Worm (Caenorhabditis elegans): Measurements from ENCODE around the gene F33A8.7.

F33A8.7 gene

DNA sequence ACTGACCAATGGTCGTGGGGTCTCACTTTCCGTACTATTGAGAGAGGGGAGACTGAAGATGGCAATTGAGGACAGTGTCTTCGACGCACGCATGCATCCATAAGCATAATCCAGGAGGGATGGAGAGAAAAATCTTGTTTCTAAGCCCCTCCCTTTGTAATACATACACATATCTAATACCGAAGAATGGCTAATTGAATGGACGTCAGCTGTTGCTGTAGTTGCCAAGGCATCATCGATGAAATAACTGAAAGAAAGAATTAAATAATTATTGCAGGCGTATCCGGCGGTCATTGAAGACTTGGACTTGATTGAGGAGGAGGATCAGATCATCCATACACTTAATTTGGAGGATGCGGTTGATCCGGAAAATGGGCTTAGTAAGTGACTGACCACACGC, at the start of gene F33A8.7:
Gene F33A8.7 (minus strand): TSS at position 101 of the 400 bp plus-strand sequence.
- TF ChIP-seq snpc-4 (tag; optimal IDR thresholded peaks at IDR 0.05) (no peak), swsn-7 (tag; optimal IDR thresholded peaks at IDR 0.05) (no peak), ceh-63 (GFP tag; optimal IDR thresholded peaks at IDR 0.05) (no peak), tbx-2 (tag; optimal IDR thresholded peaks at IDR 0.05) (no peak), nhr-76 (tag; optimal IDR thresholded peaks at IDR 0.05) (no peak), hlh-4 (tag; optimal IDR thresholded peaks at IDR 0.05) (no peak), mdl-1 (tag; optimal IDR thresholded peaks at IDR 0.05) (no peak), nhr-85 (tag) (no peak)

DNA sequence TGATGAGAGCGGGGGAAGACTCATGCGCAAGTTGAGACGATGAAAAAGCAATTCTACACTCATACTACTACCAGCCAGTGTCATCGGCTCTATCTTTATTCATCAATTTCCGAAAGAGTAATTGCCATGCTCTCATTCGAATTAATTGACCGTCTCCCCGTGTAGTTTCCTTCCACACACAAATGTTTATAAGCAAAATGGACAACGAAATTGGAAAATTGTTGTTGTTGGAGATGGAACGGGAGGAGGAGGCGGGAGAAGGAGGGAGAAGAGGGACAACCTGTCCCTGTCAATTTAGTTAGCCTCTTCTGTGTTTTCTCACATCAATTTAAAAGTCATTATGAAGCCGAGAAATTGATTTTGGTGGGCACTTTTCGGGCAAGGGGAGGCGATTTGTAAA, 47.1 kb upstream of the F33A8.7 start:
- TF ChIP-seq efl-1 (optimal IDR thresholded peaks at IDR 0.05) (no peak), efl-1 (GFP tag; optimal IDR thresholded peaks at IDR 0.05 in 1 of 2) (peak in 1 of 2 experiments; percentile 37), xbp-1 (tag; optimal IDR thresholded peaks at IDR 0.05) (no peak)

DNA sequence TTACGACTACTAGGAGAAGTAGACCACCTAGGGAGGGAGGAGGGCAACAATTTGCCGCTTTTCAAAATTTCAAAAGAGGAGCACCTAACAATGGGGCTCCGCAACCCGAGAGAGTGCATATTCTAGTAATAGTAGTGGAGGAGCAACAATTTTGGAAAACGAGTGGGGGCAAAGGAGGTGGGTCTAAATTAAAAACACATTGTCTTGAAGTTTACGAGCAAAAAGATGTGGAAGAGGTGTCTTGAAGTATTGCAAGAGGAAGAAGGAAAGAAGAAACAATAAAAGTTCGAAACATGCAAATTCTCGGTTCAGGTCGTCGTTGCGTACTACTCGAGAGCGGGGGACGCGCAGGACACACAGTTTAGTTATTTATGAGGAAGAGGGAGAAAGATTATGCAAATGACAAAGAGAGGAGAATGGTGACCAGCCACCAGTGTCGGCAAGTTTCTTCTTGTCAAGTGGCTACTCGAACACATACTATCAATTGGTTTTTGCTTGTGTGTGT, 38.8 kb upstream of the F33A8.7 start:
- TF ChIP-seq dsc-1 (tag; optimal IDR thresholded peaks at IDR 0.05) (peak; percentile 79), mep-1 (tag; optimal IDR thresholded peaks at IDR 0.05) (no peak), pax-3 (tag; optimal IDR thresholded peaks at IDR 0.05) (no peak), unc-130 (tag; optimal IDR thresholded peaks at IDR 0.05) (no peak), fkh-4 (tag; optimal IDR thresholded peaks at IDR 0.05; ENCODE audit: borderline replicate concordance) (peak; percentile 52), hlh-4 (tag; optimal IDR thresholded peaks at IDR 0.05) (no peak), nhr-11 (tag; optimal IDR thresholded peaks at IDR 0.05) (no peak), zip-4 (GFP tag; optimal IDR thresholded peaks at IDR 0.05) (no peak), ceh-8 (GFP tag; optimal IDR thresholded peaks at IDR 0.05) (no peak), ztf-11 (tag; optimal IDR thresholded peaks at IDR 0.05) (no peak), grh-1 (GFP tag; IDR thresholded peaks at IDR 0.05) (no peak), hpl-2 (GFP tag; optimal IDR thresholded peaks at IDR 0.05) (no peak), lin-39 (tag; optimal IDR thresholded peaks at IDR 0.05) (no peak), fkh-10 (GFP tag; optimal IDR thresholded peaks at IDR 0.05) (peak; percentile 45), lin-13 (GFP tag; optimal IDR thresholded peaks at IDR 0.05) (no peak), unc-98 (GFP tag; IDR thresholded peaks at IDR 0.05) (no peak), elt-2 (tag; optimal IDR thresholded peaks at IDR 0.05) (no peak), lin-14 (GFP tag; optimal IDR thresholded peaks at IDR 0.05) (peak; percentile 11), sptf-1 (tag; optimal IDR thresholded peaks at IDR 0.05) (no peak), nhr-76 (tag; optimal IDR thresholded peaks at IDR 0.05) (no peak), zag-1 (tag; optimal IDR thresholded peaks at IDR 0.05) (no peak), vab-15 (tag; optimal IDR thresholded peaks at IDR 0.05) (no peak), snpc-4 (tag; optimal IDR thresholded peaks at IDR 0.05) (no peak), unc-86 (tag; optimal IDR thresholded peaks at IDR 0.05) (no peak), nhr-77 (tag; optimal IDR thresholded peaks at IDR 0.05) (no peak), ceh-88 (GFP tag; IDR thresholded peaks at IDR 0.05) (no peak), pag-3 (tag; optimal IDR thresholded peaks at IDR 0.05; ENCODE audit: borderline replicate concordance, insufficient read depth) (no peak), nhr-71 (tag; optimal IDR thresholded peaks at IDR 0.05) (no peak), nhr-47 (tag; optimal IDR thresholded peaks at IDR 0.05) (no peak), egl-27 (tag; optimal IDR thresholded peaks at IDR 0.05) (no peak)

DNA sequence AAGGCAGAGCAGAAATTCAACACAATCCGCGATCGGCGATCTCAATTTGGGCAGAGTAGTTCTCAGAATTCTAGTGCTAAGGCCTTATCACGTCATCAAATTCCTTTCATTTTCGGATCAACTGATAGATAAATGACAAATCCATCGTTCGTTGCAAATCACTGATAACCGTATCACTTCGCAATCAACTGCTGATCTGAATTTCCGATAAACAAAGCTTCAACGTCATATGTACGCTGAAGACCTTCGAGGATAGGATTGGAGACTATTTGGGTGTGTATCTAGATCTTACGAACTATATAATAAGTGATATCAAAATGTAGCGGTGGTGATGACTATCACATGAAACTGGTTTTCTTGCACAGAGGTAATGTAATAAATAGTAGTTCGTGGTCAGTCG, 31.8 kb upstream of the F33A8.7 start:
- no peak for TF ChIP-seq nhr-19 (GFP tag; conservative IDR thresholded peaks at IDR 0.05)
- peak; percentile 60 for TF ChIP-seq blmp-1 (tag; optimal IDR thresholded peaks at IDR 0.05)
- TF ChIP-seq dsc-1 (tag; optimal IDR thresholded peaks at IDR 0.05): no peak
- TF ChIP-seq F16B12.6 (tag; optimal IDR thresholded peaks at IDR 0.05): no peak
- TF ChIP-seq nhr-20 (tag; optimal IDR thresholded peaks at IDR 0.05): no peak
- no peak for TF ChIP-seq Y116A8C.19 (tag; optimal IDR thresholded peaks at IDR 0.05; ENCODE audit: borderline replicate concordance)
- TF ChIP-seq grh-1 (GFP tag; IDR thresholded peaks at IDR 0.05): no peak
- TF ChIP-seq zag-1 (tag; optimal IDR thresholded peaks at IDR 0.05): no peak
- TF ChIP-seq nhr-85 (tag): peak; percentile 52
- TF ChIP-seq fos-1 (tag; optimal IDR thresholded peaks at IDR 0.05): no peak
- TF ChIP-seq C04F5.9 (tag; optimal IDR thresholded peaks at IDR 0.05): no peak
- TF ChIP-seq aly-2 (tag; optimal IDR thresholded peaks at IDR 0.05): no peak
- TF ChIP-seq efl-3 (GFP tag; optimal IDR thresholded peaks at IDR 0.05): no peak
- no peak for TF ChIP-seq unc-30 (tag; optimal IDR thresholded peaks at IDR 0.05)
- no peak for TF ChIP-seq unc-86 (tag; optimal IDR thresholded peaks at IDR 0.05)
- no peak for TF ChIP-seq sup-37 (GFP tag; optimal IDR thresholded peaks at IDR 0.05)
- no peak for TF ChIP-seq efl-1 (optimal IDR thresholded peaks at IDR 0.05)
- TF ChIP-seq efl-1 (GFP tag; optimal IDR thresholded peaks at IDR 0.05 in 1 of 2): peak in 1 of 2 experiments; percentile 13
